Worm (Caenorhabditis elegans): ENCODE data around the gene str-140.

DNA sequence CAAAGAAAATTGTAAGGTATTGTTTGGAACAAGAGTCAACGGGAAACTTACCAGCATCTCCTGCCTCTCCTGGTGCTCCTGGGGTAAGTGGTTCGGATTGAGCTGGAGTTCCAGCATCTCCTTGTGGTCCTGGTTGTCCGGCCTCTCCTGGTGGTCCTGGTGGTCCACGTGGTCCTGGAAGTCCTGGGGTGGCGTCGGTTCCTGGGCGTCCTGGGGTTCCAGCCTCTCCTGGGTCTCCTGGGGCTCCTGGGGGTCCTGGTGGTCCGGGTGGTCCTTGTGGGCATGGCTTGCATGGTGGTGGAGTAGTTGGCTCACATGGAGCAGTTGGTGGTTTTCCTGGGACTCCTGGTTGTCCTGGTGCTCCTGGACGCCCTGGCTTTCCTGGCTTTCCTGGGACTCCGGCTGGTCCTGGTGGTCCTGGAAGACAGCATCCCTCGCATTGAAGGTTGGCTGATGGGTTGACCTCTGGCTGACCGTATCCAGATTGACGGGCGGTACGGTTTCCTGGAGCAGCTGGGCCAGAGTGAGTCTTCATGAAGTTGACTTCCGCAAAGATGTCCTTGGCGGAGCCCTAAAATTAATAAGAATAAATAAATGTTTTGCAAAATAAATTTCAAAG, 17.5 kb downstream of the str-140 start:
- no peak for TF ChIP-seq F13C5.2 (tag; optimal IDR thresholded peaks at IDR 0.05)
- no peak for TF ChIP-seq ceh-13 (GFP tag; optimal IDR thresholded peaks at IDR 0.05)
- TF ChIP-seq tra-4 (tag; optimal IDR thresholded peaks at IDR 0.05): no peak
- no peak for TF ChIP-seq flt-1 (GFP tag; IDR thresholded peaks at IDR 0.05)
- TF ChIP-seq ceh-36 (tag; optimal IDR thresholded peaks at IDR 0.05): no peak
- TF ChIP-seq ama-1 (optimal IDR thresholded peaks at IDR 0.05): no peak
- no peak for TF ChIP-seq B0310.2 (tag; optimal IDR thresholded peaks at IDR 0.05)
- no peak for TF ChIP-seq aly-1 (tag; optimal IDR thresholded peaks at IDR 0.05)
- TF ChIP-seq tbx-37 (GFP tag; conservative IDR thresholded peaks at IDR 0.05): no peak
- no peak for TF ChIP-seq tbx-11 (GFP tag; IDR thresholded peaks at IDR 0.05)
- no peak for TF ChIP-seq scrt-1 (GFP tag; IDR thresholded peaks at IDR 0.05)
- TF ChIP-seq hnd-1 (tag; optimal IDR thresholded peaks at IDR 0.05): no peak
- TF ChIP-seq pes-1 (GFP tag; IDR thresholded peaks at IDR 0.05): no peak
